Fruit fly (Drosophila melanogaster): Measurements from ENCODE around the gene CG12093.

The CG12093 gene

dm6 chr3L:2765794-2766268 is 8.0 kb downstream of the CG12093 start:
- TF ChIP-seq CG13204 (GFP tag; optimal IDR thresholded peaks at IDR 0.05), result no peak
- 0 out of 3 replicates have a peak, but pooled peaks have one; percentile 0 for TF ChIP-seq CG4496 (GFP tag; IDR thresholded peaks at IDR 0.05)

dm6 chr3L:2765013-2765738 is 8.6 kb downstream of the CG12093 start:
- TF ChIP-seq CG8301 (tag; optimal IDR thresholded peaks at IDR 0.05) (no peak), Ets98B (GFP tag; IDR thresholded peaks at IDR 0.05) (peak; percentile 45), gl (tag; optimal IDR thresholded peaks at IDR 0.05) (no peak), CG4496 (GFP tag; IDR thresholded peaks at IDR 0.05) (peak; percentile 63; the same call in 1 of the 3 replicates), CG13204 (GFP tag; optimal IDR thresholded peaks at IDR 0.05) (no peak), CG9948 (tag; optimal IDR thresholded peaks at IDR 0.05) (no peak), rn (GFP tag; IDR thresholded peaks at IDR 0.05) (no peak), Pif1A (GFP tag; optimal IDR thresholded peaks at IDR 0.05) (peak; percentile 25), CG17806 (tag; optimal IDR thresholded peaks at IDR 0.05) (peak; percentile 0), CG14655 (GFP tag; optimal IDR thresholded peaks at IDR 0.05) (no peak), CG10348 (GFP tag; IDR thresholded peaks at IDR 0.05) (no peak), D1 (tag; optimal IDR thresholded peaks at IDR 0.05) (peak; percentile 13), EcR (GFP tag; optimal IDR thresholded peaks at IDR 0.05) (no peak), CG8159 (tag; optimal IDR thresholded peaks at IDR 0.05) (peak; percentile 13), Pif1B (GFP tag; optimal IDR thresholded peaks at IDR 0.05) (peak; percentile 7), Snoo (tag; optimal IDR thresholded peaks at IDR 0.05) (no peak), CG15710 (tag; optimal IDR thresholded peaks at IDR 0.05) (no peak)

- no peak for TF ChIP-seq rn (GFP tag; IDR thresholded peaks at IDR 0.05)
- no peak for TF ChIP-seq CG8301 (tag; optimal IDR thresholded peaks at IDR 0.05)
- TF ChIP-seq D1 (tag; optimal IDR thresholded peaks at IDR 0.05), result no peak
- peak; percentile 40; the same call in 1 of the 2 replicates for TF ChIP-seq CG32121 (GFP tag; IDR thresholded peaks at IDR 0.05)
- TF ChIP-seq CG4496 (GFP tag; IDR thresholded peaks at IDR 0.05), result peak; percentile 52; the same call in 1 of the 3 replicates
- no peak for TF ChIP-seq CG12605 (GFP tag; IDR thresholded peaks at IDR 0.05)
Observed at dm6 chr3L:2763762-2764161, 10.0 kb downstream of the CG12093 start.

- TF ChIP-seq CG9948 (tag; optimal IDR thresholded peaks at IDR 0.05), result no peak
- no peak for TF ChIP-seq CG12605 (GFP tag; IDR thresholded peaks at IDR 0.05)
Observed at dm6 chr3L:2762122-2762521, 11.7 kb downstream of the CG12093 start.

dm6 chr3L:2748359-2748758 is 25.4 kb downstream of the CG12093 start:
- TF ChIP-seq CG34367 (tag; optimal IDR thresholded peaks at IDR 0.05) (no peak), CG32121 (GFP tag; IDR thresholded peaks at IDR 0.05) (no peak), Pif1B (GFP tag; optimal IDR thresholded peaks at IDR 0.05) (no peak), CG10348 (GFP tag; IDR thresholded peaks at IDR 0.05) (no peak), fd96Ca (GFP tag; IDR thresholded peaks at IDR 0.05) (no peak), EcR (GFP tag; optimal IDR thresholded peaks at IDR 0.05) (no peak), CG8301 (tag; optimal IDR thresholded peaks at IDR 0.05) (no peak), CG9948 (tag; optimal IDR thresholded peaks at IDR 0.05) (no peak), CG15710 (tag; optimal IDR thresholded peaks at IDR 0.05) (no peak), Snoo (tag; optimal IDR thresholded peaks at IDR 0.05) (no peak), CG13204 (GFP tag; optimal IDR thresholded peaks at IDR 0.05) (no peak), CG4496 (GFP tag; IDR thresholded peaks at IDR 0.05) (no peak), Ets98B (GFP tag; IDR thresholded peaks at IDR 0.05) (no peak), CG17806 (tag; optimal IDR thresholded peaks at IDR 0.05) (no peak), CG12605 (GFP tag; IDR thresholded peaks at IDR 0.05) (no peak), CG14655 (GFP tag; optimal IDR thresholded peaks at IDR 0.05) (no peak), D1 (tag; optimal IDR thresholded peaks at IDR 0.05) (no peak), rn (GFP tag; IDR thresholded peaks at IDR 0.05) (no peak), CG8159 (tag; optimal IDR thresholded peaks at IDR 0.05) (no peak), Pif1A (GFP tag; optimal IDR thresholded peaks at IDR 0.05) (no peak)

- no peak for TF ChIP-seq CG15710 (tag; optimal IDR thresholded peaks at IDR 0.05)
- TF ChIP-seq fd96Ca (GFP tag; IDR thresholded peaks at IDR 0.05), result no peak
- no peak for TF ChIP-seq Pif1B (GFP tag; optimal IDR thresholded peaks at IDR 0.05)
- TF ChIP-seq gl (tag; optimal IDR thresholded peaks at IDR 0.05), result no peak
- no peak for TF ChIP-seq D1 (tag; optimal IDR thresholded peaks at IDR 0.05)
- TF ChIP-seq CG8301 (tag; optimal IDR thresholded peaks at IDR 0.05), result no peak
- TF ChIP-seq CG8159 (tag; optimal IDR thresholded peaks at IDR 0.05), result no peak
- TF ChIP-seq CG17806 (tag; optimal IDR thresholded peaks at IDR 0.05), result no peak
- no peak for TF ChIP-seq EcR (GFP tag; optimal IDR thresholded peaks at IDR 0.05)
Observed at dm6 chr3L:2745698-2746410, 28.0 kb downstream of the CG12093 start.
